Worm (Caenorhabditis elegans) whole organism, late embryonic: Measurements from ENCODE around the gene melo-1.

Source experiments
- ama-1 ChIP-seq: fragments of 150-350 bp; optimal IDR thresholded peaks from 2 replicates; lab custom pipeline; 2014
- ceh-45 ChIP-seq: fragments of 200-800 bp; sonication (Bioruptor generic); IDR thresholded peaks from 2 replicates; pipeline ENCODE4 v1.3.6; 2022; ENCODE audit warnings: missing genetic modification reagents, missing genetic modification characterization, missing compliant biosample characterization
- hlh-13 ChIP-seq: fragments of 200-800 bp; sonication (Bioruptor generic); optimal IDR thresholded peaks from 2 replicates; lab custom pipeline; 2018; ENCODE audit warnings: mild to moderate bottlenecking, missing genetic modification characterization, missing compliant biosample characterization
- lim-6 ChIP-seq: sonication (generic microtip); optimal IDR thresholded peaks from 2 replicates; lab custom pipeline; 2016; ENCODE audit warnings: missing genetic modification characterization, missing compliant biosample characterization
- pqm-1 ChIP-seq: sonication (generic microtip); optimal IDR thresholded peaks from 2 replicates; lab custom pipeline; 2016; ENCODE audit warnings: missing genetic modification characterization, missing compliant biosample characterization
- sox-4 ChIP-seq: sonication (generic microtip); optimal IDR thresholded peaks from 2 replicates; lab custom pipeline; 2017; ENCODE audit warnings: mild to moderate bottlenecking, missing genetic modification characterization, inconsistent platforms, missing compliant biosample characterization
- tbx-2 ChIP-seq: sonication (generic microtip); optimal IDR thresholded peaks from 2 replicates; lab custom pipeline; 2016; ENCODE audit warnings: missing genetic modification characterization, missing compliant biosample characterization

DNA sequence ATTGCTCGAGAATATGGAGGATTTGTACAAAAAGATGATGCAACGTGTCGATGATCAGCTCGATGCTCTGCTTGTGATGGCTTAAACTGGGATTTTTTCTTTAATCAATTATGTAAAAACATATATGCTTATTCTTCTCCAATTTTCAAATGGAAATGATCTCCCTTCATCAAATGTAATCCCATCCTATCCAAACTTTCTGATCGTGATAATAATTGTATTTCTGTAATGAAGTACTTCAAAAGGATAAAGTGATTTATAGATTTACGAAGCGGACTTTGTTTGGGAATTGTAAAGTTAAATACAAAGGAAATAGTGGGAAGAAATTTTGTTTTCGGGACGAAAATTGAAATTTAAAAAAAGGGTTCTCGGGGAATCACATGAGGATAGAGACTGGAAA lies 3.7 kb downstream of the melo-1 start:
- TF ChIP-seq ceh-45 (GFP tag; lab: Robert Waterston, UW) (no peak), ama-1 (peak; percentile 13), lim-6 (tag; lab: Kevin White, UChicago) (no peak), hlh-13 (GFP tag; lab: Kevin White, UChicago) (no peak), tbx-2 (no peak), pqm-1 (tag; lab: Kevin White, UChicago) (no peak), sox-4 (tag; lab: Kevin White, UChicago) (no peak)
